Worm (Caenorhabditis elegans): Measurements from ENCODE around the gene R02C2.1.

- no peak for TF ChIP-seq hmg-11 (tag; optimal IDR thresholded peaks at IDR 0.05)
- TF ChIP-seq daf-12 (tag; optimal IDR thresholded peaks at IDR 0.05): no peak
- no peak for TF ChIP-seq nhr-11 (tag; optimal IDR thresholded peaks at IDR 0.05)
- TF ChIP-seq tbx-2 (tag; optimal IDR thresholded peaks at IDR 0.05): no peak
- TF ChIP-seq egl-27 (tag; optimal IDR thresholded peaks at IDR 0.05): no peak
- no peak for TF ChIP-seq aly-2 (tag; optimal IDR thresholded peaks at IDR 0.05)
- TF ChIP-seq ceh-9 (tag; optimal IDR thresholded peaks at IDR 0.05): no peak
Observed at ce11 chrV:203855-204432, 34.0 kb downstream of the R02C2.1 start, which contains the start of gene lec-12.

Data from whole organism, L3 larva.